Fruit fly (Drosophila melanogaster) whole organism, pupa: ENCODE data around the gene Osi22.

Experiments
- CG15710 ChIP-seq: fragments of 200-800 bp; sonication (Bioruptor generic); optimal IDR thresholded peaks from 2 replicates; lab custom pipeline; 2018; ENCODE audit warnings: missing biosample characterization, mild to moderate bottlenecking, missing genetic modification characterization, moderate library complexity
- CG34367 ChIP-seq: fragments of 200-800 bp; sonication (Bioruptor generic); optimal IDR thresholded peaks from 2 replicates; lab custom pipeline; 2018; ENCODE audit warnings: missing biosample characterization, mild to moderate bottlenecking, missing genetic modification characterization
- CG8159 ChIP-seq: fragments of 200-800 bp; sonication (Bioruptor generic); optimal IDR thresholded peaks from 3 replicates; lab custom pipeline; 2018; ENCODE audit warnings: missing biosample characterization, mild to moderate bottlenecking, missing genetic modification characterization, moderate library complexity
- CG8301 ChIP-seq: fragments of 200-800 bp; sonication (Bioruptor generic); optimal IDR thresholded peaks from 2 replicates; lab custom pipeline; 2018; ENCODE audit warnings: missing biosample characterization, mild to moderate bottlenecking, missing genetic modification characterization

dm6 chr3R:13286118-13286579, 4.3 kb upstream of the Osi22 start, which contains the start of gene CG15888:
- TF ChIP-seq CG8159 (tag; lab: Kevin White, UChicago) = no peak
- TF ChIP-seq CG8301 (tag; lab: Kevin White, UChicago) = no peak
- TF ChIP-seq CG34367 (tag; lab: Kevin White, UChicago) = no peak
- no peak for TF ChIP-seq CG15710 (tag; lab: Kevin White, UChicago)
